Fruit fly (Drosophila melanogaster) whole organism, embryonic: ENCODE measurements around the gene pyx.

Source experiments
- CG10654 ChIP-seq: fragments of 200-800 bp; sonication (Bioruptor generic); optimal IDR thresholded peaks from 2 replicates; lab custom pipeline; 2016; ENCODE audit warnings: missing biosample characterization, missing genetic modification characterization
- CG11398 ChIP-seq: fragments of 200-800 bp; sonication (Bioruptor generic); optimal IDR thresholded peaks from 2 replicates; lab custom pipeline; 2016; ENCODE audit warnings: missing biosample characterization, missing genetic modification characterization
- CG12299 ChIP-seq: fragments of 200-800 bp; sonication (Bioruptor generic); optimal IDR thresholded peaks from 2 replicates; lab custom pipeline; 2018; ENCODE audit warnings: missing biosample characterization, mild to moderate bottlenecking, missing genetic modification characterization
- CG1233 ChIP-seq: fragments of 200-800 bp; sonication (Bioruptor generic); optimal IDR thresholded peaks from 4 replicates; lab custom pipeline; 2018; ENCODE audit warnings: missing biosample characterization, mild to moderate bottlenecking, missing genetic modification characterization
- CG14710 ChIP-seq: fragments of 200-800 bp; sonication (Bioruptor generic); optimal IDR thresholded peaks from 3 replicates; lab custom pipeline; 2019; ENCODE audit warnings: missing biosample characterization, mild to moderate bottlenecking, missing genetic modification characterization, moderate library complexity
- CG1529 ChIP-seq: fragments of 200-800 bp; sonication (Bioruptor generic); optimal IDR thresholded peaks from 3 replicates; lab custom pipeline; 2018; ENCODE audit warnings: missing biosample characterization, missing genetic modification characterization
- CG1603 ChIP-seq: fragments of 200-800 bp; sonication (Bioruptor generic); optimal IDR thresholded peaks from 2 replicates; lab custom pipeline; 2019; ENCODE audit warnings: missing biosample characterization, mild to moderate bottlenecking, missing genetic modification characterization, moderate library complexity
- CG16815 ChIP-seq: fragments of 200-800 bp; sonication (Bioruptor generic); optimal IDR thresholded peaks from 3 replicates; lab custom pipeline; 2017; ENCODE audit warnings: missing biosample characterization, mild to moderate bottlenecking, missing genetic modification characterization
- CG18764 ChIP-seq: fragments of 200-800 bp; sonication (Bioruptor generic); optimal IDR thresholded peaks from 3 replicates; lab custom pipeline; 2016; ENCODE audit warnings: missing biosample characterization, missing genetic modification characterization
- CG2712 ChIP-seq: fragments of 200-800 bp; optimal IDR thresholded peaks from 3 replicates; lab custom pipeline; 2019; ENCODE audit warnings: missing biosample characterization, mild to moderate bottlenecking, missing genetic modification characterization, moderate library complexity
- CG30403 ChIP-seq: fragments of 200-800 bp; sonication (Bioruptor generic); optimal IDR thresholded peaks from 3 replicates; lab custom pipeline; 2016; ENCODE audit warnings: missing biosample characterization, missing genetic modification characterization
- CG4282 ChIP-seq: fragments of 200-800 bp; sonication (Bioruptor generic); optimal IDR thresholded peaks from 2 replicates; lab custom pipeline; 2016; ENCODE audit warnings: missing biosample characterization, missing genetic modification characterization
- CG4730 ChIP-seq: fragments of 200-800 bp; sonication (Bioruptor generic); IDR thresholded peaks from 2 replicates; pipeline ENCODE4 v1.3.6; 2022; ENCODE audit warnings: missing biosample characterization, missing genetic modification characterization
- CG6765 ChIP-seq: fragments of 200-800 bp; sonication (Bioruptor generic); optimal IDR thresholded peaks from 3 replicates; lab custom pipeline; 2017; ENCODE audit warnings: missing biosample characterization, mild to moderate bottlenecking, missing genetic modification characterization
- CG7987 ChIP-seq: fragments of 200-800 bp; sonication (Bioruptor generic); optimal IDR thresholded peaks from 2 replicates; lab custom pipeline; 2018; ENCODE audit warnings: missing biosample characterization, mild to moderate bottlenecking, missing genetic modification characterization, moderate library complexity
- CG8765 ChIP-seq: fragments of 200-800 bp; sonication (Bioruptor generic); IDR thresholded peaks from 2 replicates; pipeline ENCODE4 v1.3.6; 2022; ENCODE audit warnings: missing biosample characterization, missing genetic modification characterization
- CG9797 ChIP-seq: fragments of 200-800 bp; sonication (Bioruptor generic); optimal IDR thresholded peaks from 3 replicates; lab custom pipeline; 2018; ENCODE audit warnings: missing biosample characterization, mild to moderate bottlenecking, missing genetic modification characterization
- CG9932 ChIP-seq: fragments of 200-800 bp; sonication (Bioruptor generic); IDR thresholded peaks from 2 replicates; pipeline ENCODE4 v1.3.6; 2022; ENCODE audit warnings: missing biosample characterization, missing genetic modification characterization
- Eip74EF ChIP-seq, 2 experiments: fragments of 200-800 bp in 1 of 2; fragments of >200 bp in 1 of 2; sonication (Bioruptor generic) in 1 of 2; optimal IDR thresholded peaks; 2 replicates each; lab custom pipeline; 2017 to 2019; ENCODE audit warnings: missing biosample characterization in 2 of 2, missing genetic modification characterization in 2 of 2, mild to moderate bottlenecking in 1 of 2, moderate library complexity in 1 of 2
- Elba2 ChIP-seq: fragments of 200-800 bp; sonication (Bioruptor generic); optimal IDR thresholded peaks from 3 replicates; lab custom pipeline; 2016; ENCODE audit warnings: missing biosample characterization, missing genetic modification characterization
- Fer3 ChIP-seq: fragments of 200-800 bp; sonication (Bioruptor generic); optimal IDR thresholded peaks from 2 replicates; lab custom pipeline; 2018; ENCODE audit warnings: missing biosample characterization, mild to moderate bottlenecking, missing genetic modification characterization, moderate library complexity
- GATAe ChIP-seq: fragments of 200-800 bp; sonication (Bioruptor generic); conservative IDR thresholded peaks from 2 replicates; pipeline ENCODE4 v1.3.6; 2022; ENCODE audit warnings: missing biosample characterization, missing genetic modification characterization
- Hey ChIP-seq: fragments of 200-800 bp; sonication (Bioruptor generic); optimal IDR thresholded peaks from 3 replicates; lab custom pipeline; 2018; ENCODE audit warnings: missing biosample characterization, mild to moderate bottlenecking, missing genetic modification characterization
- Hr3 ChIP-seq: fragments of 200-800 bp; sonication (Bioruptor generic); optimal IDR thresholded peaks from 3 replicates; lab custom pipeline; 2016; ENCODE audit warnings: missing biosample characterization, missing genetic modification characterization
- Jarid2 ChIP-seq: fragments of 200-800 bp; sonication (Bioruptor generic); optimal IDR thresholded peaks from 3 replicates; lab custom pipeline; 2017; ENCODE audit warnings: mild to moderate bottlenecking, missing biosample characterization, missing genetic modification reagents, missing genetic modification characterization
- Mad ChIP-seq: fragments of 200-800 bp; sonication (Bioruptor generic); optimal IDR thresholded peaks from 2 replicates; lab custom pipeline; 2016; ENCODE audit warnings: missing biosample characterization, missing genetic modification characterization
- Med ChIP-seq: fragments of 200-800 bp; sonication (Bioruptor generic); peaks from one replicate; lab custom pipeline; 2016; ENCODE audit warnings: missing biosample characterization, missing genetic modification characterization, mild to moderate bottlenecking, inconsistent platforms, moderate library complexity
- Rx ChIP-seq: fragments of 200-800 bp; sonication (Bioruptor generic); IDR thresholded peaks from 2 replicates; pipeline ENCODE4 v1.3.6; 2022; ENCODE audit warnings: missing biosample characterization, missing genetic modification characterization
- Scr ChIP-seq: fragments of 200-800 bp; sonication (Bioruptor generic); IDR thresholded peaks from 2 replicates; pipeline ENCODE4 v1.3.6; 2022; ENCODE audit warnings: missing biosample characterization, missing genetic modification characterization; ENCODE audit not compliant: partially characterized antibody
- Sox102F ChIP-seq: fragments of 200-800 bp; sonication (Bioruptor generic); optimal IDR thresholded peaks from 2 replicates; lab custom pipeline; 2018; ENCODE audit warnings: missing biosample characterization, mild to moderate bottlenecking, missing genetic modification characterization, moderate library complexity
- Vsx1 ChIP-seq: fragments of 200-800 bp; sonication (Bioruptor generic); optimal IDR thresholded peaks from 2 replicates; lab custom pipeline; 2017; ENCODE audit warnings: missing biosample characterization, mild to moderate bottlenecking, missing genetic modification characterization, missing genetic modification reagents
- Xrp1 ChIP-seq: fragments of 200-800 bp; sonication (Bioruptor generic); IDR thresholded peaks from 2 replicates; pipeline ENCODE4 v1.3.6; 2022; ENCODE audit warnings: missing biosample characterization, missing genetic modification characterization
- ab ChIP-seq: fragments of 200-800 bp; sonication (Bioruptor generic); optimal IDR thresholded peaks from 2 replicates; lab custom pipeline; 2016; ENCODE audit warnings: missing biosample characterization, missing genetic modification characterization
- br ChIP-seq: fragments of >200 bp; optimal IDR thresholded peaks from 2 replicates; lab custom pipeline; 2017
- dimm ChIP-seq: fragments of 200-800 bp; sonication (Bioruptor generic); IDR thresholded peaks from 2 replicates; pipeline ENCODE4 v1.3.6; 2022; ENCODE audit warnings: missing biosample characterization, missing genetic modification characterization
- en ChIP-seq: fragments of 200-800 bp; sonication (Bioruptor generic); optimal IDR thresholded peaks from 2 replicates; lab custom pipeline; 2016; ENCODE audit warnings: missing biosample characterization, missing genetic modification characterization
- exex ChIP-seq: fragments of 200-800 bp; sonication (Bioruptor generic); optimal IDR thresholded peaks from 4 replicates; lab custom pipeline; 2018; ENCODE audit warnings: missing biosample characterization, mild to moderate bottlenecking, missing genetic modification characterization, moderate library complexity
- fd102C ChIP-seq: fragments of 200-800 bp; sonication (Bioruptor generic); optimal IDR thresholded peaks from 2 replicates; lab custom pipeline; 2018; ENCODE audit warnings: missing biosample characterization, mild to moderate bottlenecking, missing genetic modification characterization, moderate library complexity
- fd64A ChIP-seq: fragments of 200-800 bp; sonication (Bioruptor generic); optimal IDR thresholded peaks from 3 replicates; lab custom pipeline; 2018; ENCODE audit warnings: missing biosample characterization, mild to moderate bottlenecking, missing genetic modification characterization
- fru ChIP-seq: fragments of >200 bp; optimal IDR thresholded peaks from 2 replicates; lab custom pipeline; 2017
- grn ChIP-seq: fragments of 200-800 bp; sonication (Bioruptor generic); optimal IDR thresholded peaks from 3 replicates; lab custom pipeline; 2017; ENCODE audit warnings: missing biosample characterization, missing genetic modification characterization
- hth ChIP-seq: fragments of >200 bp; optimal IDR thresholded peaks from 2 replicates; lab custom pipeline; 2017; ENCODE audit warnings: inconsistent platforms
- jigr1 ChIP-seq: fragments of 200-800 bp; sonication (Bioruptor generic); IDR thresholded peaks from 3 replicates; pipeline ENCODE4 v1.3.6; 2022; ENCODE audit warnings: missing biosample characterization, missing genetic modification characterization
- jumu ChIP-seq: fragments of 200-800 bp; sonication (Bioruptor generic); optimal IDR thresholded peaks from 3 replicates; lab custom pipeline; 2016; ENCODE audit warnings: missing biosample characterization, missing genetic modification characterization
- kay ChIP-seq: fragments of 200-800 bp; sonication (Bioruptor generic); optimal IDR thresholded peaks from 2 replicates; lab custom pipeline; 2016; ENCODE audit warnings: missing biosample characterization, missing genetic modification characterization
- knrl ChIP-seq: fragments of 200-800 bp; sonication (Bioruptor generic); IDR thresholded peaks from 3 replicates; pipeline ENCODE4 v1.3.6; 2022; ENCODE audit warnings: missing biosample characterization, missing genetic modification characterization; ENCODE audit not compliant: partially characterized antibody
- peb ChIP-seq: fragments of 200-800 bp; sonication (Bioruptor generic); IDR thresholded peaks from 2 replicates; pipeline ENCODE4 v1.3.6; 2022; ENCODE audit warnings: missing biosample characterization, missing genetic modification characterization
- sug ChIP-seq: fragments of 200-800 bp; optimal IDR thresholded peaks from 2 replicates; lab custom pipeline; 2019; ENCODE audit warnings: missing biosample characterization, mild to moderate bottlenecking, missing genetic modification characterization, moderate library complexity
- vfl ChIP-seq: fragments of 200-800 bp; sonication (Bioruptor generic); optimal IDR thresholded peaks from 2 replicates; lab custom pipeline; 2016; ENCODE audit warnings: missing biosample characterization, missing genetic modification characterization
- vnd ChIP-seq: fragments of 200-800 bp; sonication (Bioruptor generic); IDR thresholded peaks from 3 replicates; pipeline ENCODE4 v1.3.6; 2022; ENCODE audit warnings: missing biosample characterization, missing genetic modification characterization; ENCODE audit not compliant: partially characterized antibody
- z ChIP-seq: fragments of 200-800 bp; sonication (Bioruptor generic); IDR thresholded peaks from 3 replicates; pipeline ENCODE4 v1.3.6; 2022; ENCODE audit warnings: missing biosample characterization, missing genetic modification characterization

pyx gene

dm6 chr3L:205723-206284 lies 17.1 kb downstream of the pyx start, which contains the start of the genes Gk1 and CG13876 (continued):
- no peak for TF ChIP-seq CG4282 (GFP tag; lab: Kevin White, UChicago)
- TF ChIP-seq CG10654: peak; percentile 90
- no peak for TF ChIP-seq CG16815 (GFP tag; lab: Kevin White, UChicago)
- peak; percentile 76 for TF ChIP-seq CG1603 (tag; lab: Kevin White, UChicago)
- peak; percentile 85 for TF ChIP-seq CG4730 (GFP tag; lab: Robert Waterston, UW)
- peak; percentile 97 for TF ChIP-seq Xrp1
- TF ChIP-seq jigr1 (GFP tag; lab: Robert Waterston, UW): peak; percentile 64; the same call in 2 of the 3 replicates
- no peak for TF ChIP-seq fru (lab: Kevin White, UChicago)
- TF ChIP-seq Fer3: peak; percentile 97
- peak; percentile 85 for TF ChIP-seq CG18764 (GFP tag; lab: Kevin White, UChicago)
- no peak; the same call in 2 of the 3 replicates for TF ChIP-seq knrl
- TF ChIP-seq CG9932 (GFP tag; lab: Robert Waterston, UW): peak; percentile 91
- TF ChIP-seq Elba2 (GFP tag; lab: Kevin White, UChicago): peak; percentile 58
- TF ChIP-seq grn (GFP tag; lab: Kevin White, UChicago): peak; percentile 78
- TF ChIP-seq CG1233 (GFP tag; lab: Kevin White, UChicago): peak; percentile 94
- TF ChIP-seq CG7987: peak; percentile 89
- TF ChIP-seq CG8765 (GFP tag; lab: Robert Waterston, UW): peak; percentile 75; the same call in 1 of the 2 replicates
- peak; percentile 86 for TF ChIP-seq Rx (GFP tag; lab: Robert Waterston, UW)
- TF ChIP-seq CG2712 (tag; lab: Kevin White, UChicago): peak; percentile 98
- peak; percentile 96 for TF ChIP-seq sug (tag; lab: Kevin White, UChicago)
- peak; percentile 100 for TF ChIP-seq CG14710
- TF ChIP-seq Hey: no peak
- no peak for TF ChIP-seq ab
- TF ChIP-seq Sox102F: peak; percentile 97
- TF ChIP-seq Vsx1 (GFP tag; lab: Kevin White, UChicago): no peak
- no peak for TF ChIP-seq jumu (GFP tag; lab: Kevin White, UChicago)
- peak; percentile 82 for TF ChIP-seq dimm (GFP tag; lab: Robert Waterston, UW)
- TF ChIP-seq CG6765 (GFP tag; lab: Kevin White, UChicago): peak; percentile 94
- TF ChIP-seq vnd (GFP tag; lab: Robert Waterston, UW): no peak
- TF ChIP-seq exex: peak; percentile 91
- peak; percentile 70 for TF ChIP-seq vfl (GFP tag; lab: Kevin White, UChicago)
- TF ChIP-seq fd64A (GFP tag; lab: Kevin White, UChicago): peak; percentile 87
- no peak for TF ChIP-seq Scr (GFP tag; lab: Robert Waterston, UW)
- TF ChIP-seq Mad (GFP tag; lab: Kevin White, UChicago): peak; percentile 64
- peak; percentile 86 for TF ChIP-seq kay (GFP tag; lab: Kevin White, UChicago)
- TF ChIP-seq z (GFP tag; lab: Robert Waterston, UW): 0 out of 3 replicates have a peak, but pooled peaks have one; percentile 36
- TF ChIP-seq Med (GFP tag; lab: Kevin White, UChicago): peak; percentile 92
- peak; percentile 24 for TF ChIP-seq CG9797 (GFP tag; lab: Kevin White, UChicago)
- no peak for TF ChIP-seq en
- no peak for TF ChIP-seq hth (lab: Kevin White, UChicago)
- peak; percentile 85 for TF ChIP-seq Hr3
- TF ChIP-seq GATAe: peak; percentile 74
- peak; percentile 78 for TF ChIP-seq peb (GFP tag; lab: Robert Waterston, UW)
- no peak for TF ChIP-seq Jarid2
- TF ChIP-seq br: no peak
- no peak for TF ChIP-seq CG1529
- TF ChIP-seq CG11398: no peak
- TF ChIP-seq CG30403: peak; percentile 94
- peak in 1 of 2 experiments; percentile 93 for TF ChIP-seq Eip74EF (GFP tag; optimal IDR thresholded peaks at IDR 0.05; lab: Kevin White, UChicago)
- peak; percentile 98 for TF ChIP-seq CG12299 (tag; lab: Kevin White, UChicago)
- TF ChIP-seq fd102C: peak; percentile 69
